Worm (Caenorhabditis elegans) whole organism, L3 larva: ENCODE measurements around the gene amt-3.

Experiments used
- aly-2 ChIP-seq: fragments of 150-350 bp; optimal IDR thresholded peaks from 2 replicates; lab custom pipeline; 2014; ENCODE audit warnings: missing biosample characterization, missing genetic modification characterization
- fos-1 ChIP-seq: fragments of 150-350 bp; optimal IDR thresholded peaks from 2 replicates; lab custom pipeline; 2014; ENCODE audit warnings: missing biosample characterization, missing genetic modification characterization
- lin-39 ChIP-seq: fragments of 150-350 bp; optimal IDR thresholded peaks from 2 replicates; lab custom pipeline; 2018; ENCODE audit warnings: missing biosample characterization, missing genetic modification reagents, missing genetic modification characterization
- mdl-1 ChIP-seq: fragments of 150-350 bp; optimal IDR thresholded peaks from 2 replicates; lab custom pipeline; 2014; ENCODE audit warnings: missing biosample characterization, missing genetic modification characterization
- nhr-12 ChIP-seq: fragments of 150-350 bp; optimal IDR thresholded peaks from 2 replicates; lab custom pipeline; 2014; ENCODE audit warnings: missing biosample characterization, missing genetic modification characterization
- nhr-25 ChIP-seq: sonication (generic microtip); optimal IDR thresholded peaks from 2 replicates; lab custom pipeline; 2017; ENCODE audit warnings: missing biosample characterization, missing genetic modification characterization
- nhr-28 ChIP-seq: fragments of 150-350 bp; optimal IDR thresholded peaks from 2 replicates; lab custom pipeline; 2014; ENCODE audit warnings: missing biosample characterization, missing genetic modification characterization
- pqm-1 ChIP-seq: fragments of 150-350 bp; optimal IDR thresholded peaks from 2 replicates; lab custom pipeline; 2017; ENCODE audit warnings: missing biosample characterization, missing genetic modification characterization, inconsistent platforms
- snpc-4 ChIP-seq: fragments of 150-350 bp; optimal IDR thresholded peaks from 2 replicates; lab custom pipeline; 2014; ENCODE audit warnings: missing biosample characterization, missing genetic modification characterization
- unc-39 ChIP-seq: sonication (generic microtip); optimal IDR thresholded peaks from 4 replicates; lab custom pipeline; 2017; ENCODE audit warnings: missing biosample characterization, missing genetic modification characterization
- unc-62 ChIP-seq: fragments of 150-350 bp; sonication (generic microtip); optimal IDR thresholded peaks from 4 replicates; lab custom pipeline; 2014; ENCODE audit warnings: missing biosample characterization, missing genetic modification reagents, missing genetic modification characterization
- ztf-4 ChIP-seq: fragments of 150-350 bp; optimal IDR thresholded peaks from 2 replicates; lab custom pipeline; 2014; ENCODE audit warnings: missing biosample characterization, missing genetic modification characterization

DNA sequence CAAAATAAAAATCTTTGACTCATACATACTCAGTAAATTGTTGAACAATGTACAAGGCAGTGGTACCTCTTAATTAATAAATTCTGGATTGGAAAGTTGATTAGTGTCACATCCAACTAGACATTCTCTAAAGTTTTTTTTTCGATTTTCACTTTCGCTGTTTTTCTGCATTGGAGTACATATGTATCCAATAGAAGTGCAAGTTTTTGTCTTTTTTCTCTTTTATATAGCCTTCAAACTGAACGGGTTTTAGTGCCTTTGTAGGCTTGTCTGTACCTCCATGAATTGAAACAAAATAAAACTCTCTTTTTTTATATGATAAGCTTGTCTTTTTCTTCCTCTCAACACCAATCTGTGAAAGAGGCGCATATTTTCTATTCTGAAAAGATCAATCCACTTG lies 11.2 kb upstream of the amt-3 start:
- no peak for TF ChIP-seq lin-39 (tag; lab: Kevin White, UChicago)
- TF ChIP-seq mdl-1: no peak
- no peak for TF ChIP-seq nhr-28 (tag; lab: Kevin White, UChicago)
- TF ChIP-seq snpc-4: no peak
- no peak for TF ChIP-seq nhr-12 (tag; lab: Kevin White, UChicago)
- TF ChIP-seq pqm-1 (tag; lab: Kevin White, UChicago): no peak
- no peak for TF ChIP-seq ztf-4 (tag; lab: Kevin White, UChicago)
- no peak for TF ChIP-seq fos-1 (tag; lab: Kevin White, UChicago)
- TF ChIP-seq unc-62: no peak
- peak; percentile 55 for TF ChIP-seq nhr-25 (tag; lab: Kevin White, UChicago)
- no peak for TF ChIP-seq unc-39 (tag; lab: Kevin White, UChicago)
- no peak for TF ChIP-seq aly-2 (tag; lab: Kevin White, UChicago)
